Worm (Caenorhabditis elegans): ENCODE measurements around the gene cit-1.2.

Gene cit-1.2

ce11 chrIII:8022077-8022476, 11.5 kb downstream of the cit-1.2 start, which contains the start of gene F44B9.2:
Gene F44B9.2 (plus strand): TSS chrIII:8022463.
- TF ChIP-seq pat-9 (tag; optimal IDR thresholded peaks at IDR 0.05) (peak; percentile 5), Y22D7AL.16 (tag; optimal IDR thresholded peaks at IDR 0.05) (no peak)

- no peak for TF ChIP-seq ceh-14 (tag; optimal IDR thresholded peaks at IDR 0.05)
These were observed 17.4 kb downstream of the cit-1.2 start, which contains the start of gene mdt-30 for ce11 chrIII:8027942-8028341. Gene mdt-30 (minus strand): TSS chrIII:8028042.

- TF ChIP-seq nfya-1 (tag; optimal IDR thresholded peaks at IDR 0.05) (peak; percentile 44), pag-3 (tag; optimal IDR thresholded peaks at IDR 0.05; ENCODE audit: borderline replicate concordance) (no peak)
These were observed 18.9 kb downstream of the cit-1.2 start, which contains the start of gene F44B9.8 for ce11 chrIII:8029487-8029886. Gene F44B9.8 (minus strand): TSS chrIII:8029649.

- TF ChIP-seq tbx-2 (tag; optimal IDR thresholded peaks at IDR 0.05) (no peak), fax-1 (tag; optimal IDR thresholded peaks at IDR 0.05) (no peak), nfya-1 (tag; optimal IDR thresholded peaks at IDR 0.05) (no peak), fkh-6 (tag; optimal IDR thresholded peaks at IDR 0.05) (no peak), nhr-11 (tag; optimal IDR thresholded peaks at IDR 0.05) (no peak), K02D7.2 (tag; optimal IDR thresholded peaks at IDR 0.05) (no peak), fkh-10 (GFP tag; optimal IDR thresholded peaks at IDR 0.05) (no peak), rnt-1 (tag; optimal IDR thresholded peaks at IDR 0.05) (no peak), hlh-13 (GFP tag; optimal IDR thresholded peaks at IDR 0.05) (no peak), zip-5 (tag; optimal IDR thresholded peaks at IDR 0.05) (no peak), tbx-7 (tag; optimal IDR thresholded peaks at IDR 0.05) (no peak), dve-1 (tag; optimal IDR thresholded peaks at IDR 0.05) (no peak), ceh-22 (tag; optimal IDR thresholded peaks at IDR 0.05) (no peak), hlh-8 (tag; optimal IDR thresholded peaks at IDR 0.05) (no peak)
These were observed 20.4 kb downstream of the cit-1.2 start, which contains the start of gene F44B9.9 for ce11 chrIII:8030963-8031362. Gene F44B9.9 (minus strand): TSS chrIII:8031063.

- TF ChIP-seq fkh-6 (tag; optimal IDR thresholded peaks at IDR 0.05) (no peak), lin-11 (tag; optimal IDR thresholded peaks at IDR 0.05) (no peak), ets-4 (tag; optimal IDR thresholded peaks at IDR 0.05) (no peak), pros-1 (tag; optimal IDR thresholded peaks at IDR 0.05) (no peak)
These were observed 23.0 kb downstream of the cit-1.2 start, which contains the start of gene F44B9.10 for ce11 chrIII:8033534-8033933. Gene F44B9.10 (minus strand): TSS chrIII:8033634.

ce11 chrIII:8036050-8036449, 25.5 kb downstream of the cit-1.2 start:
- no peak for TF ChIP-seq ceh-31 (tag; optimal IDR thresholded peaks at IDR 0.05)
- TF ChIP-seq ceh-6 (GFP tag; optimal IDR thresholded peaks at IDR 0.05), result no peak
- no peak for TF ChIP-seq che-1 (tag; optimal IDR thresholded peaks at IDR 0.05)
- no peak for TF ChIP-seq sox-2 (GFP tag; IDR thresholded peaks at IDR 0.05)
- no peak for TF ChIP-seq unc-3 (GFP tag; conservative IDR thresholded peaks at IDR 0.05)
- no peak for TF ChIP-seq unc-3 (tag; optimal IDR thresholded peaks at IDR 0.05)
- no peak for TF ChIP-seq hlh-8 (tag; optimal IDR thresholded peaks at IDR 0.05)
- no peak for TF ChIP-seq dmd-4 (tag; optimal IDR thresholded peaks at IDR 0.05; ENCODE audit: borderline replicate concordance)
- TF ChIP-seq F13H6.1 (tag; optimal IDR thresholded peaks at IDR 0.05), result no peak
- no peak for TF ChIP-seq hlh-6 (tag; optimal IDR thresholded peaks at IDR 0.05)
- no peak for TF ChIP-seq unc-42 (tag; optimal IDR thresholded peaks at IDR 0.05)
- TF ChIP-seq C38D4.7 (GFP tag; optimal IDR thresholded peaks at IDR 0.05), result no peak
- no peak for TF ChIP-seq ttx-3 (tag; optimal IDR thresholded peaks at IDR 0.05)
- TF ChIP-seq pag-3 (tag; optimal IDR thresholded peaks at IDR 0.05; ENCODE audit: borderline replicate concordance), result no peak
- no peak for TF ChIP-seq unc-86 (tag; optimal IDR thresholded peaks at IDR 0.05)
- no peak for TF ChIP-seq ceh-19 (GFP tag; optimal IDR thresholded peaks at IDR 0.05)
- no peak for TF ChIP-seq odd-2 (tag; optimal IDR thresholded peaks at IDR 0.05)
- TF ChIP-seq tbx-2 (tag; optimal IDR thresholded peaks at IDR 0.05), result no peak
